Worm (Caenorhabditis elegans): Measurements from ENCODE around the gene C46G7.2.
A peak's percentile ranks its signal among the peaks of the same experiment; 100 is the strongest.
"Not testable (repeated sequence)": the region's sequence is repeated elsewhere in the genome, so short reads cannot be mapped to it uniquely, and the experiment has no call there.

The C46G7.2 gene

DNA sequence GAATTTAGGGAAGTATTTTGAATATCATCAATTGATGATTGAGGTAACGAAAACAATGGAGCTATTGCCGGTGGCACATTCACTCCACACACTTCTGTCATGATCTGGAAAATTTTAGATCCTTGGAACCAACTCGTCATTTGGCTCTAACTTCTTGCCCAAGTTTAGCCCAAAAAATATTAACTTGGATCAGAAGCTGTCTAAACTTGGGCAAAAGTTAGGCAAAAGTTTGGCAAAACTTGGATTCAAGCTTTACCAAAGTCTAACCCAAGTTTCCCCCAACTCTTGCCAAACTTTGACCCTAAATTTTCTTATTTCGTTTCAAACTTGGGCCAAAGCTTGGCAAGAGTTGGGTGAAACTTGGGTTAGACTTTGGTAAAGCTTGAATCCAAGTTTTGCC is 18.5 kb downstream of the C46G7.2 start, which contains the start of gene pqn-22:
Gene pqn-22 (minus strand): TSS at position 101 of the 400 bp plus-strand sequence.
- TF ChIP-seq nhr-27 (tag; optimal IDR thresholded peaks at IDR 0.05); F49E8.2 (tag; optimal IDR thresholded peaks at IDR 0.05; ENCODE audit: insufficient read depth); hsf-1 (GFP tag; IDR thresholded peaks at IDR 0.05): not testable (repeated sequence)

DNA sequence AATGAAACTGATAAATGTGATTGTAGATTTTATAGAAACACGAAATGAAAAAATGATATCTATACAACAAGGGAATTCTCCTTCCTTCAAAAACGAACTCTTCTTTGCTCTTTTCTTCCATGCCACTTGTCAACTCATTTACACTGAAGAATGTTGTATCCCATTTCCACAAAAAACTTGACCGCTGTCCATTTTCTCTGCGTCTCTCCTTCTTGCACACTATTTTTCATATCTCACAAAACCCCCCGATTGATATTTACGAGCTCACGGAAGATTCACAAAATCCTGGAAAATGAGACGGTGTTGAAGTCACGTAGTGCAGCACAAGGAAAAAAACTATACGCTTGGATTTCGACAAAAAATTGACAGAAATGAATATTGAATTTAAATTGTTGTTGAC is 20.1 kb downstream of the C46G7.2 start:
- TF ChIP-seq gei-17 (GFP tag; optimal IDR thresholded peaks at IDR 0.05) (no peak), hmg-1.2 (GFP tag; IDR thresholded peaks at IDR 0.05) (peak; percentile 67; the same call in 1 of the 2 replicates)

DNA sequence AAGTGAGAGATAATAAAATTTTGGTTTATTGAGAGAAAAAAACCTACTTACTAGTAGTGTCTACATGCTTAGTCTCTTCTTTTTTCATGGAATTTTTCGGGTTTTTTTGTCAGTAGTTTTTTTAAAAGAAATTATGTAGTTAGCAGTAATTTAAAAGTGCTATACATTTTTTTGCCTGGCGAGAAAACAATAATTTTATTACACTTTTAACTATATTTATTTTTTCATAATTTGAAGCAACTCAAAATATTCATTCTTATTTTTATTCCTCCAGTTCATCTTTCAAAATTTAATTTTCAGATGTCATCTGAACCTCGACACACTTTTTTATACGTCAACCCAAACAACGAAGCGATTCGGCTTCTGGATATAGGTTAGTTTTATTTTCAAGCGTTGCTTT is 25.7 kb downstream of the C46G7.2 start, which contains the start of gene kcc-2:
Gene kcc-2 (plus strand): TSS at position 301 of the 400 bp plus-strand sequence.
- TF ChIP-seq C17E4.6 (GFP tag; IDR thresholded peaks at IDR 0.05) (no peak), ceh-40 (GFP tag; IDR thresholded peaks at IDR 0.05) (no peak), gei-17 (GFP tag; optimal IDR thresholded peaks at IDR 0.05) (no peak), cebp-1 (GFP tag; IDR thresholded peaks at IDR 0.05) (no peak), cebp-1 (tag; optimal IDR thresholded peaks at IDR 0.05) (no peak), ccch-3 (GFP tag; optimal IDR thresholded peaks at IDR 0.05) (no peak), hrde-1 (tag; optimal IDR thresholded peaks at IDR 0.05; ENCODE audit: borderline replicate concordance) (no peak), lin-35 (GFP tag; optimal IDR thresholded peaks at IDR 0.05) (no peak), madf-10 (tag; optimal IDR thresholded peaks at IDR 0.05) (no peak), Y79H2A.3 (GFP tag; conservative IDR thresholded peaks at IDR 0.05) (no peak), F22D6.2 (tag; optimal IDR thresholded peaks at IDR 0.05) (no peak), F55B11.4 (tag; optimal IDR thresholded peaks at IDR 0.05; ENCODE audit: borderline replicate concordance, insufficient read depth) (no peak)

DNA sequence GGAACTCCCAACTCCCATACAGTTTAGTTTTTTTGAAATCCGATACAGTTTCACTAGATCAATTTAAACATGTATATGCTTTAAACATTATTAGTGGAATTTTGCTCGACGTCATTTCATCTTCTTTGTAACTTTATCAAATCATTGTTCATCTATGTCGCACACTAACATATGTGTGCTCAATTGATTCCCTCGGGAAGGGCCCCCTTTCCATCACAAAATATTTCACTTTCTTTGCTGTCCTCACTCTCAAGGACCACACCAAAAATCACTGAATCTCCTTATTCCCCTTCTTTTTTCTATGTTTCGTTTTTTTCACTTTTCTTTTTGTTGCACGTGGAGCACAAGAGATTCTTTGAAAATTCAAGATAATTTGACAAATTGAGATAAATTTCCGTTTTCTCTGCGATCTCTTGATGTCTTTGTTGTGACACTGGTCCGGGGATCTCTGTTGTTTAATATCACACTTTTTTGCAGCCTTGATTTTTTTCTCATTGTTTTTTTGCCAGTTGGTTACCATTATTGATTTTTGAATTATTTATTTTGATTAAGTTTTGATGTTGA is 32.3 kb downstream of the C46G7.2 start:
- TF ChIP-seq F49E8.2 (tag; optimal IDR thresholded peaks at IDR 0.05; ENCODE audit: insufficient read depth) (no peak), Y95B8A.8 (GFP tag; IDR thresholded peaks at IDR 0.05) (no peak), lin-54 (GFP tag; optimal IDR thresholded peaks at IDR 0.05) (no peak), ceh-40 (GFP tag; IDR thresholded peaks at IDR 0.05) (no peak), nhr-27 (tag; optimal IDR thresholded peaks at IDR 0.05) (no peak), unc-130 (GFP tag; optimal IDR thresholded peaks at IDR 0.05) (no peak), tbp1 (GFP tag; optimal IDR thresholded peaks at IDR 0.05) (no peak), attf-5 (GFP tag; optimal IDR thresholded peaks at IDR 0.05) (no peak), ceh-79 (tag; optimal IDR thresholded peaks at IDR 0.05) (no peak), ztf-18 (tag; optimal IDR thresholded peaks at IDR 0.05) (no peak), ztf-6 (GFP tag; IDR thresholded peaks at IDR 0.05) (no peak), mel-28 (tag; optimal IDR thresholded peaks at IDR 0.05; ENCODE audit: borderline replicate concordance) (no peak), gei-17 (GFP tag; optimal IDR thresholded peaks at IDR 0.05) (no peak), F37B4.10 (GFP tag; IDR thresholded peaks at IDR 0.05) (no peak), hsf-1 (GFP tag; IDR thresholded peaks at IDR 0.05) (no peak), efl-1 (GFP tag; optimal IDR thresholded peaks at IDR 0.05) (no peak), lir-1 (GFP tag; conservative IDR thresholded peaks at IDR 0.05) (no peak), rec-8 (tag; optimal IDR thresholded peaks at IDR 0.05) (no peak)

DNA sequence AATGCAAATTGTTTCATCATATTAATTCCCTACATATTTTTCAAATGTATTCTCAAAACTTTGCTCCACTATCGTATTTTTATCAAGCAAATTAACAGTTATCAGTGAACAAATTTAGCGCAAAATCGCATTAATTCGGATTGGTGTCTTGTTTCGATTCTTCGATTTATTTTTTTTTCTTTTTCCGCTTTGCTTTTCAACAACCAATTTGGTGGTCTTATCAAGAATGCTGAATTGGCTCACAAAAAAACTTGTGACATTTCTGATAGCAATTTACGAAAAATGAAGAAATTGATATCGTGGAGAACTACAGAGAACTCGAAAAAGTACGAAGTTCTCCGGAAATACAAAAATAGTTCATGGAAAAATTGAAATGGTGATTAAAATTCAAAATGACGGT is 33.5 kb downstream of the C46G7.2 start:
- TF ChIP-seq ztf-3 (GFP tag; optimal IDR thresholded peaks at IDR 0.05) (no peak), lin-35 (GFP tag; optimal IDR thresholded peaks at IDR 0.05) (no peak), ets-4 (GFP tag; optimal IDR thresholded peaks at IDR 0.05) (peak; percentile 1), nhr-80 (tag; optimal IDR thresholded peaks at IDR 0.05) (peak; percentile 87)
